Worm (Caenorhabditis elegans) whole organism, L1 larva: ENCODE data around the gene F15E6.3.

Experiments
- elt-3 ChIP-seq, 6 experiments: fragments of 150-350 bp in 1 of 6; sonication (generic microtip); optimal IDR thresholded peaks; 2 replicates each; lab custom pipeline; 2017 to 2018; ENCODE audit warnings: missing biosample characterization in 6 of 6, missing genetic modification characterization in 6 of 6, inconsistent platforms in 1 of 6
- hlh-4 ChIP-seq: sonication (generic microtip); optimal IDR thresholded peaks from 2 replicates; lab custom pipeline; 2016; ENCODE audit warnings: mild to moderate bottlenecking, missing genetic modification characterization, missing compliant biosample characterization
- lsy-2 ChIP-seq, 2 experiments: fragments of 150-350 bp; optimal IDR thresholded peaks; 2 replicates each; lab custom pipeline; 2014; ENCODE audit warnings: missing biosample characterization in 2 of 2, missing genetic modification characterization in 2 of 2
- nhr-11 ChIP-seq: fragments of 150-350 bp; optimal IDR thresholded peaks from 2 replicates; lab custom pipeline; 2014; ENCODE audit warnings: missing biosample characterization, missing genetic modification characterization
- nhr-28 ChIP-seq: fragments of 150-350 bp; optimal IDR thresholded peaks from 2 replicates; lab custom pipeline; 2014; ENCODE audit warnings: missing biosample characterization, missing genetic modification characterization
- nhr-71 ChIP-seq: sonication (generic microtip); optimal IDR thresholded peaks from 2 replicates; lab custom pipeline; 2016; ENCODE audit warnings: mild to moderate bottlenecking, missing genetic modification characterization, moderate library complexity, missing compliant biosample characterization

- TF ChIP-seq lsy-2 (tag; optimal IDR thresholded peaks at IDR 0.05; lab: Kevin White, UChicago) (no peak), nhr-11 (tag; lab: Kevin White, UChicago) (no peak), nhr-28 (no peak), nhr-71 (tag; lab: Kevin White, UChicago) (no peak), hlh-4 (tag; lab: Kevin White, UChicago) (no peak), elt-3 (tag; optimal IDR thresholded peaks at IDR 0.05; lab: Kevin White, UChicago) (no peak)
These were observed 22.9 kb downstream of the F15E6.3 start for ce11 chrIV:4317638-4318037.
